Worm (Caenorhabditis elegans) whole organism, midembryonic: ENCODE data around the gene R07B7.8.

ENCODE experiments used
- T22C8.4 ChIP-seq: fragments of 200-800 bp; sonication (Bioruptor generic); IDR thresholded peaks from 2 replicates; pipeline ENCODE4 v1.3.6; 2022; ENCODE audit warnings: missing genetic modification characterization, missing compliant biosample characterization
- cog-1 ChIP-seq: sonication (generic microtip); optimal IDR thresholded peaks from 2 replicates; lab custom pipeline; 2016; ENCODE audit warnings: missing genetic modification characterization, missing compliant biosample characterization
- flt-1 ChIP-seq: fragments of 200-800 bp; sonication (Bioruptor generic); IDR thresholded peaks from 2 replicates; pipeline ENCODE4 v1.3.6; 2022; ENCODE audit warnings: missing genetic modification characterization, missing compliant biosample characterization
- klf-2 ChIP-seq: fragments of 200-800 bp; sonication (Bioruptor generic); conservative IDR thresholded peaks from 2 replicates; pipeline ENCODE4 v1.3.6; 2022; ENCODE audit warnings: missing genetic modification reagents, missing genetic modification characterization, missing compliant biosample characterization
- med-1 ChIP-seq: sonication (generic microtip); optimal IDR thresholded peaks from 2 replicates; lab custom pipeline; 2017; ENCODE audit warnings: missing genetic modification characterization, mild to moderate bottlenecking, missing compliant biosample characterization, antibody characterized with exemption, missing genetic modification reagents; ENCODE audit not compliant: insufficient read depth
- ref-1 ChIP-seq: fragments of 200-800 bp; sonication (Bioruptor generic); conservative IDR thresholded peaks from 2 replicates; pipeline ENCODE4 v1.3.6; 2022; ENCODE audit warnings: missing genetic modification reagents, missing genetic modification characterization, missing compliant biosample characterization
- tab-1 ChIP-seq: fragments of 200-800 bp; sonication (Bioruptor generic); IDR thresholded peaks from 2 replicates; pipeline ENCODE4 v1.3.6; 2022; ENCODE audit warnings: missing genetic modification characterization, missing compliant biosample characterization
- ztf-23 ChIP-seq: fragments of 200-800 bp; sonication (Bioruptor generic); IDR thresholded peaks from 2 replicates; pipeline ENCODE4 v1.3.6; 2022; ENCODE audit warnings: missing genetic modification reagents, missing genetic modification characterization, missing compliant biosample characterization
- ztf-29 ChIP-seq: fragments of 200-800 bp; sonication (Bioruptor generic); IDR thresholded peaks from 2 replicates; pipeline ENCODE4 v1.3.6; 2022; ENCODE audit warnings: missing genetic modification reagents, missing genetic modification characterization, missing compliant biosample characterization

R07B7.8 gene

DNA sequence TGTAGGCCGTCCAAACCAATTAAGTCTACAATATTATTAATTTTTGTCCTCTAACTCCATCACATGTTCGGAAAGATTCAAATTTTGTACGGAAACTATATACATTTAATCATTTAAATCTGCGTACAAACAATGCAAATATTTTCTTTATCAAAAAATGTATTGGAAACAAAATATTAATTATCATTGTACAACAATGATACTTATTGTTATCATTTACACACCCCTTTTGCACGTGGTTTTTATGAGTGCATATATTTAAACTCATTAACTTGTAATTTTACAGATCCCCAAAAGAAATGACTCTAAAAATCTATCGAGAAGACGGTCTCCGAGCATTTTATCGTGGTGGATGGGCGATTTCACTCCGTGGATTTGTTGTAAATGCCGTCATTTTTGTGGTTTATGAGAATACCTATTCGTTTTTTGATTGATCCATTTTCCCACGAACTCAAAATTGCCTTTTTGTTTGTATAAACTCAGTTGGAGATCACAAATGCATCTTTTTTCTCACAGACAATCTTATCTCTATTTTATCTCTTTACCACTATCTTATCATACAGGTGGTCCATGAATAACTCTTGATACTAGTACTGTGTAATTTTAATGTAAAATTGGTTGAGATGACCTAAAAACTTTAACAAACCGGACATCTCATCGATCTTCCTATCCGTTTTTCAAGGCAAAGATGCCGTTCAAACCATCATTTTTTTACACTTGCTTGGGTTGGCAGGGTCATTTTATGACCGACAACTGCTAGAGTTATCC is 1.9 kb upstream of the R07B7.8 start:
- no peak for TF ChIP-seq flt-1 (GFP tag; lab: Robert Waterston, UW)
- TF ChIP-seq T22C8.4 = no peak
- no peak for TF ChIP-seq klf-2
- TF ChIP-seq ztf-29 (GFP tag; lab: Robert Waterston, UW) = no peak
- TF ChIP-seq cog-1 = no peak
- TF ChIP-seq ref-1 (GFP tag; lab: Robert Waterston, UW) = no peak
- no peak for TF ChIP-seq med-1 (GFP tag; lab: Kevin White, UChicago)
- TF ChIP-seq ztf-23 (GFP tag; lab: Robert Waterston, UW) = no peak
- no peak for TF ChIP-seq tab-1

DNA sequence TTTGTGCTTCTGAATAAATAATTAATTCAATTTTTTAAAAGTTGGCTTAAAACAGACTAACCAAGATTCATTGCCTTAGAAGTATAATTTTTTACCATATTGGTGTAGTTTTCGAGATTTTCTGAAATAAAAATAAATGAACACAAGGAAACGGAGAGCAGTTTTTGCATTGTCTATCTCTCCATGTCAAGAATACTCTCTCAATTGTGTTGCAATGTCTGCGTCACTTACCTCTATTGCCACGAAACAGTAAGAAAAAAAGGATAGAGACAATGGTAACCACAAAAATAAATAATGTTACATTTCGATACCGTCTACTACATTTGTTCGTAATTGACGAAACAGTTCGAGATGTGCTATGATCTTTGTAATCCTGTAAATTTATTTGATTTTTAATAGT is 1.2 kb downstream of the R07B7.8 start, which contains the start of gene R07B7.10:
R07B7.10 (plus strand) TSS at position 285 of the 400 bp plus-strand sequence.
- TF ChIP-seq cog-1 = no peak
- no peak for TF ChIP-seq klf-2
- TF ChIP-seq med-1 (GFP tag; lab: Kevin White, UChicago) = no peak
- TF ChIP-seq ztf-23 (GFP tag; lab: Robert Waterston, UW) = no peak
- no peak for TF ChIP-seq flt-1 (GFP tag; lab: Robert Waterston, UW)
- TF ChIP-seq ztf-29 (GFP tag; lab: Robert Waterston, UW) = no peak
- TF ChIP-seq ref-1 (GFP tag; lab: Robert Waterston, UW) = no peak
- TF ChIP-seq tab-1 = no peak
- TF ChIP-seq T22C8.4 = no peak

DNA sequence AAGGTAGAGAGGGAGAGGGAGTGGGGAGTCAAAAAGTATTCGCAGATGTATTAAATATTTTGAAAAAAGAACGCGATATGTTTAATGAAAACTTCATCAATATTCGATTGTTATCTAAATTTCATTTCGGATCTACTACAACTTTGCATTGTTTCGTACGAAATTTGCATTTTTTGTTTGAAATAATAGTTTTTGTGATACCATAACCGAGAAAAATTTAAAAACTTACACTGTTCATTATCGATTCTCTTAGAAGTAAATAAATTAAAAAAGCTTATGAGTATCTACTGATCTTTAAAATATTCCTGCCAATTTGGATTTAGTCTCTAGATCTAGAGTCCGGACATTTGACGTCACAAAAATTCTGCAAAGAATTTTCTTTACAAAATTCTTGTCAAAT is 3.8 kb downstream of the R07B7.8 start, which contains the start of gene R07B7.9:
R07B7.9 (minus strand) TSS at position 101 of the 400 bp plus-strand sequence.
- TF ChIP-seq ztf-23 (GFP tag; lab: Robert Waterston, UW) (no peak), tab-1 (no peak), flt-1 (GFP tag; lab: Robert Waterston, UW) (no peak), med-1 (GFP tag; lab: Kevin White, UChicago) (no peak), ref-1 (GFP tag; lab: Robert Waterston, UW) (no peak), T22C8.4 (no peak), ztf-29 (GFP tag; lab: Robert Waterston, UW) (no peak), klf-2 (no peak), cog-1 (no peak)

DNA sequence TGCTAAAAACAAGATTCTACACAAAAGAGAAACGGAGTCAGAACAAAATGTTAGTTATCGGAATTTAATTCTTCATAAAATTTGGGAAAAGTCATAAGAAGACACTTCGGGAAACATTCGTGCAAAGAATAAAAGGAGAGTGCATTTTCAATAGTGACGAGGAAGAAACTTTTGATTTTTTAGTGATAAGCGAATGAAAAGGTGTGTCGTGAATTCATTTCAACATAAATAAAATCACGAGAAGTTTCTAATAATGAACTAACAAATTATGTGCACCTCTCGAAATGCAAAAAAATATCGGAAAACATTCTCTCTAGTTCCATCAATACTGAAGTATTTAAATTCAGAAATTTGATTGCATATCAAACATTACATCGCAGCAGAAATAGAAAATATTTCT is 8.1 kb downstream of the R07B7.8 start:
- TF ChIP-seq med-1 (GFP tag; lab: Kevin White, UChicago) = no peak
- TF ChIP-seq ztf-23 (GFP tag; lab: Robert Waterston, UW) = no peak
- TF ChIP-seq cog-1 = no peak
- TF ChIP-seq tab-1 = no peak
- no peak for TF ChIP-seq flt-1 (GFP tag; lab: Robert Waterston, UW)
- no peak for TF ChIP-seq klf-2
- TF ChIP-seq ztf-29 (GFP tag; lab: Robert Waterston, UW) = no peak
- TF ChIP-seq ref-1 (GFP tag; lab: Robert Waterston, UW) = no peak
- TF ChIP-seq T22C8.4 = no peak

DNA sequence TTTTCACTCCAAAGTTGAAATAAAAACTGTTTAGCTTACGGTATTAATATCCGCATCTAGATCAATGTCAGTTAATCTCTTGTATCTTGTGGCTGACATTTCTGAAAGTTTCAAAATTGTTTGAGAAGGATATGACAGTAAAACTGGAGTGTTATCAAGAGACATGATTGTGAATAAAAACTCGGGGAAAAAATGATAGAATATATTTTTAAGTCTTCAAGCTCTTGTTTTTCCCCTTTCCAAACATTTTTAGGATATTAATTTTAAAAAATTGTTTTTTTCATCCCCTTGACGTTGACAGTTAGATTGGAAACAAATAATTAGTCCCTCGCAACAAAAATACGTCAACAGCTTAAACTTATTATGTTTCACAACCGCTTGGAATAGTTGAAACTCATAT is 9.2 kb downstream of the R07B7.8 start, which contains the start of gene R07B7.6:
R07B7.6 (minus strand) TSS at position 101 of the 400 bp plus-strand sequence.
- TF ChIP-seq klf-2 = no peak
- no peak for TF ChIP-seq tab-1
- TF ChIP-seq med-1 (GFP tag; lab: Kevin White, UChicago) = no peak
- no peak for TF ChIP-seq flt-1 (GFP tag; lab: Robert Waterston, UW)
- no peak for TF ChIP-seq ztf-23 (GFP tag; lab: Robert Waterston, UW)
- TF ChIP-seq T22C8.4 = no peak
- no peak for TF ChIP-seq ztf-29 (GFP tag; lab: Robert Waterston, UW)
- no peak for TF ChIP-seq cog-1
- no peak for TF ChIP-seq ref-1 (GFP tag; lab: Robert Waterston, UW)

DNA sequence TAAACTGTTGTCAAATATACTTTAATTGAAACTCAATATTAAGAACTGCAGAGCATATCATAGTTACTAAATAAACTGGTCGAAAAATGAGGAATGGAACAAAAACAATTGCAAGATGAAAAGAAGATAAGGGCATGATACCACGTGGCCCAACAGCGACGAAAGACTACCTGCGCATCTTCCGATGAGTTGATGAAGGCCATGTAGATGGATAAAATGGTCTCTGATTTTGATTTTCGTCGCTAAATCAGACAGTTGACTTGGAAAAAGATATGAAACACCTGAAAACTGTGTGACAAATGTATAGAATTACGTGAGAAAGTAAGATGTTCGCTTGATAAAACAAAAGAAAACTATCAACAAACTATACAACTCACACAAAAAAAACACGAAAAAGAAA is 12.6 kb downstream of the R07B7.8 start:
- TF ChIP-seq flt-1 (GFP tag; lab: Robert Waterston, UW) (no peak), med-1 (GFP tag; lab: Kevin White, UChicago) (no peak), ztf-23 (GFP tag; lab: Robert Waterston, UW) (no peak), cog-1 (no peak), tab-1 (no peak), T22C8.4 (no peak), klf-2 (no peak), ref-1 (GFP tag; lab: Robert Waterston, UW) (no peak), ztf-29 (GFP tag; lab: Robert Waterston, UW) (no peak)

DNA sequence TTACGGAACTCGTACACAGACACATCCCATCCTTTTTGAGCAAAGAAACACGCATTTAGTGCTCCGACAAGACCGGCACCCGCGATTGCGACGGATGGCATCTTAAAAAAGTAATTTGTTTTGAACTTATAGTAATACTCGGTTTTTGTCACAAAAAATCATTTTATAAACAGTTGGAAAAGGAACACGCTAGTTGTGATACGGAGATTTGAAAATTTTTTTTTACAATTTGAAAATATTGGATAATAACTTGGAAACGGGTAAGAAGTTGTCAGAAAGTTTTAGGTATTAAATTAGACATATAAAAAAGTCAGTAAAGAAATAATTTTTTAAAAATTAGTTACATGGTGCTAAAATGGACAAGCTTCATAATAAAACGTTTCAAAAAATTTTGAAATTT is 13.7 kb downstream of the R07B7.8 start, which contains the start of gene kmo-1:
kmo-1 (minus strand) TSS at position 101 of the 400 bp plus-strand sequence.
- TF ChIP-seq tab-1 (no peak), T22C8.4 (no peak), flt-1 (GFP tag; lab: Robert Waterston, UW) (no peak), klf-2 (no peak), ref-1 (GFP tag; lab: Robert Waterston, UW) (no peak), ztf-23 (GFP tag; lab: Robert Waterston, UW) (no peak), ztf-29 (GFP tag; lab: Robert Waterston, UW) (no peak), med-1 (GFP tag; lab: Kevin White, UChicago) (no peak), cog-1 (no peak)

DNA sequence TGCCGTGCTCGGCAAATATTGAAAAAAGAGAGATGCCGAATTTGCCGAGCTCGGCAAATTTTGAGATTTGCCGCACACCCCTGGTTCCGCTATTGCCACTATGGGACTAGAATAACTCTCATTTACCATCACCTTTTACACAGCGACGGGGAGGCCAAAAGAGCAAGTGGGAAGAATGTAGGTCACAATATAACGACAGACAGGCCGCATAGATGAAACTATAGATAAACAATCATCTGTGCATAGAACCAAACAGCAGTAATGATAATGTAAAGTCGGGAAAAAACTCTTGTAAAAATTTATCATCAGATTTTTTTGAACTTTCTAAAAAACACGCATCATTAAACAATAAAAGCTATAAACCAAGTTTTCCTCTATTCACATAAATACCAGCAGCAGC is 15.7 kb downstream of the R07B7.8 start, which contains the start of gene kmo-2:
kmo-2 (minus strand) TSS at position 101 of the 400 bp plus-strand sequence.
- TF ChIP-seq ref-1 (GFP tag; lab: Robert Waterston, UW) (no peak), tab-1 (no peak), flt-1 (GFP tag; lab: Robert Waterston, UW) (no peak), cog-1 (no peak), T22C8.4 (no peak), ztf-23 (GFP tag; lab: Robert Waterston, UW) (no peak), med-1 (GFP tag; lab: Kevin White, UChicago) (no peak), ztf-29 (GFP tag; lab: Robert Waterston, UW) (no peak), klf-2 (no peak)

DNA sequence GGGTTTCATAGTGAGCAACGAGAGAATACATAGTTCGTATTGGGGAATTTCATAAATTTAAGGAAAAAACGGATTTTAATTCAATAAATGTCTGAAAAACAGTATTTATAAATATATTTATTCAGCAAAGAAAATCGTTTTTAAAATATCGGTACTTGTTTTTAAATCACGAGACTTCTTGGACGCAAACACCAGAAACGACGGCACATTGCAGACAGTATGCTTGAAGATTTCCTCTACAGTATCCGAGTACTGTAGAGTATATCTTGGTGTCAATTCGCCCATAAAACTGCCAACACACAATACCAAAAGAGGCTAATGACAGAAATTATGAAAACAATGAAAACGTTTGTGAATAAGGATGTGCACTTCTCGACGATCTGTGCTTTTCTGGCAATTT is 18.3 kb downstream of the R07B7.8 start:
- TF ChIP-seq klf-2 = no peak
- TF ChIP-seq med-1 (GFP tag; lab: Kevin White, UChicago) = no peak
- TF ChIP-seq ref-1 (GFP tag; lab: Robert Waterston, UW) = no peak
- TF ChIP-seq ztf-29 (GFP tag; lab: Robert Waterston, UW) = no peak
- TF ChIP-seq ztf-23 (GFP tag; lab: Robert Waterston, UW) = no peak
- no peak for TF ChIP-seq tab-1
- TF ChIP-seq T22C8.4 = no peak
- no peak for TF ChIP-seq flt-1 (GFP tag; lab: Robert Waterston, UW)
- no peak for TF ChIP-seq cog-1
